Worm (Caenorhabditis elegans) whole organism, young adult: ENCODE measurements around the gene C08F11.1.

Experiments
- B0336.3 ChIP-seq: fragments of 200-800 bp; sonication (Bioruptor generic); IDR thresholded peaks from 2 replicates; pipeline ENCODE4 v1.3.6; 2022; ENCODE audit warnings: missing genetic modification characterization, missing compliant biosample characterization
- C17E4.6 ChIP-seq: fragments of 200-800 bp; sonication (Bioruptor generic); IDR thresholded peaks from 2 replicates; pipeline ENCODE4 v1.3.6; 2022; ENCODE audit warnings: missing genetic modification reagents, missing genetic modification characterization, missing compliant biosample characterization
- D2030.7 ChIP-seq: fragments of 200-800 bp; sonication (Bioruptor generic); IDR thresholded peaks from 2 replicates; pipeline ENCODE4 v1.3.6; 2022; ENCODE audit warnings: missing genetic modification reagents, missing genetic modification characterization, missing compliant biosample characterization
- F33H1.4 ChIP-seq: fragments of 200-800 bp; sonication (Bioruptor generic); IDR thresholded peaks from 2 replicates; pipeline ENCODE4 v1.3.6; 2022; ENCODE audit warnings: missing genetic modification reagents, missing genetic modification characterization, missing compliant biosample characterization
- F37B4.10 ChIP-seq: fragments of 200-800 bp; sonication (Bioruptor generic); IDR thresholded peaks from 2 replicates; pipeline ENCODE4 v1.3.6; 2022; ENCODE audit warnings: missing genetic modification characterization, missing compliant biosample characterization
- Y53F4B.3 ChIP-seq: fragments of 200-800 bp; sonication (Bioruptor generic); IDR thresholded peaks from 2 replicates; pipeline ENCODE4 v1.3.6; 2022; ENCODE audit warnings: missing genetic modification reagents, missing genetic modification characterization, missing compliant biosample characterization
- Y53G8AR.9 ChIP-seq: fragments of 200-800 bp; sonication (Bioruptor generic); conservative IDR thresholded peaks from 2 replicates; pipeline ENCODE4 v1.3.6; 2022; ENCODE audit warnings: missing genetic modification reagents, missing genetic modification characterization, missing compliant biosample characterization
- Y95B8A.8 ChIP-seq: fragments of 200-800 bp; sonication (Bioruptor generic); IDR thresholded peaks from 2 replicates; pipeline ENCODE4 v1.3.6; 2022; ENCODE audit warnings: missing genetic modification reagents, missing genetic modification characterization, missing compliant biosample characterization
- ZK185.1 ChIP-seq: sonication (generic microtip); optimal IDR thresholded peaks from 2 replicates; lab custom pipeline; 2016; ENCODE audit warnings: mild to moderate bottlenecking, missing genetic modification characterization, missing compliant biosample characterization; ENCODE audit not compliant: poor library complexity, severe bottlenecking
- ama-1 ChIP-seq, 3 experiments: fragments of 150-350 bp in 1 of 3; sonication (generic microtip) in 2 of 3; optimal IDR thresholded peaks; 2 replicates each; lab custom pipeline; 2014 to 2018; ENCODE audit warnings: missing biosample characterization in 2 of 3, missing genetic modification characterization in 2 of 3, missing genetic modification reagents in 2 of 3
- athp-1 ChIP-seq: sonication (generic microtip); optimal IDR thresholded peaks from 2 replicates; lab custom pipeline; 2017; ENCODE audit warnings: mild to moderate bottlenecking, missing genetic modification characterization, missing compliant biosample characterization
- attf-3 ChIP-seq: fragments of 200-800 bp; sonication (Bioruptor generic); conservative IDR thresholded peaks from 2 replicates; pipeline ENCODE4 v1.3.6; 2022; ENCODE audit warnings: missing genetic modification reagents, missing genetic modification characterization, missing compliant biosample characterization
- attf-6 ChIP-seq: fragments of 200-800 bp; sonication (Bioruptor generic); IDR thresholded peaks from 2 replicates; pipeline ENCODE4 v1.3.6; 2022; ENCODE audit warnings: missing genetic modification reagents, missing genetic modification characterization, missing compliant biosample characterization
- bed-1 ChIP-seq: fragments of 200-800 bp; sonication (Bioruptor generic); IDR thresholded peaks from 2 replicates; pipeline ENCODE4 v1.3.6; 2022; ENCODE audit warnings: missing genetic modification reagents, missing genetic modification characterization, missing compliant biosample characterization
- cebp-1 ChIP-seq, 2 experiments: fragments of 200-800 bp in 1 of 2; sonication (Bioruptor generic) in 1 of 2; sonication (generic microtip) in 1 of 2; IDR thresholded peaks in 1 of 2; optimal IDR thresholded peaks in 1 of 2; 2 replicates each; pipeline versions ENCODE4 v1.3.6 to Lab custom; 2017 to 2022; ENCODE audit warnings: missing compliant biosample characterization in 2 of 2, missing genetic modification characterization in 2 of 2, mild to moderate bottlenecking in 1 of 2, missing genetic modification reagents in 1 of 2, moderate library complexity in 1 of 2
- ceh-91 ChIP-seq: fragments of 200-800 bp; sonication (Bioruptor generic); IDR thresholded peaks from 2 replicates; pipeline ENCODE4 v1.3.6; 2022; ENCODE audit warnings: missing genetic modification reagents, missing genetic modification characterization, missing compliant biosample characterization
- dox-1 ChIP-seq: fragments of 200-800 bp; sonication (Bioruptor generic); IDR thresholded peaks from 2 replicates; pipeline ENCODE4 v1.3.6; 2022; ENCODE audit warnings: missing genetic modification reagents, missing genetic modification characterization, missing compliant biosample characterization
- dpl-1 ChIP-seq: fragments of 150-350 bp; optimal IDR thresholded peaks from 2 replicates; lab custom pipeline; 2014; ENCODE audit warnings: missing biosample characterization, missing genetic modification reagents, missing genetic modification characterization
- egl-18 ChIP-seq: fragments of 200-800 bp; sonication (Bioruptor generic); IDR thresholded peaks from 2 replicates; pipeline ENCODE4 v1.3.6; 2022; ENCODE audit warnings: missing genetic modification reagents, missing genetic modification characterization, missing compliant biosample characterization
- egrh-3 ChIP-seq: fragments of 200-800 bp; sonication (Bioruptor generic); IDR thresholded peaks from 2 replicates; pipeline ENCODE4 v1.3.6; 2022; ENCODE audit warnings: missing genetic modification reagents, missing genetic modification characterization, missing compliant biosample characterization
- ekl-4 ChIP-seq: fragments of 200-800 bp; sonication (Bioruptor generic); IDR thresholded peaks from 2 replicates; pipeline ENCODE4 v1.3.6; 2022; ENCODE audit warnings: missing genetic modification reagents, missing genetic modification characterization, missing compliant biosample characterization
- hlh-26 ChIP-seq: fragments of 200-800 bp; sonication (Bioruptor generic); conservative IDR thresholded peaks from 2 replicates; pipeline ENCODE4 v1.3.6; 2022; ENCODE audit warnings: missing genetic modification reagents, missing genetic modification characterization, missing compliant biosample characterization
- hmg-1.2 ChIP-seq: fragments of 200-800 bp; sonication (Bioruptor generic); IDR thresholded peaks from 2 replicates; pipeline ENCODE4 v1.3.6; 2022; ENCODE audit warnings: missing genetic modification reagents, missing genetic modification characterization, missing compliant biosample characterization
- hmg-20 ChIP-seq: fragments of 200-800 bp; sonication (Bioruptor generic); IDR thresholded peaks from 2 replicates; pipeline ENCODE4 v1.3.6; 2022; ENCODE audit warnings: missing genetic modification reagents, missing genetic modification characterization, missing compliant biosample characterization
- let-526 ChIP-seq: fragments of 200-800 bp; sonication (Bioruptor generic); IDR thresholded peaks from 2 replicates; pipeline ENCODE4 v1.3.6; 2022; ENCODE audit warnings: missing genetic modification reagents, missing genetic modification characterization, missing compliant biosample characterization
- lin-40 ChIP-seq: sonication (generic microtip); optimal IDR thresholded peaks from 2 replicates; lab custom pipeline; 2016; ENCODE audit warnings: missing genetic modification characterization, mild to moderate bottlenecking, missing compliant biosample characterization, missing genotype, missing genetic modification reagents
- lsl-1 ChIP-seq: fragments of 200-800 bp; sonication (Bioruptor generic); optimal IDR thresholded peaks from 2 replicates; lab custom pipeline; 2018; ENCODE audit warnings: mild to moderate bottlenecking, missing genetic modification characterization, moderate library complexity, missing compliant biosample characterization
- lsy-27 ChIP-seq: sonication (generic microtip); optimal IDR thresholded peaks from 2 replicates; lab custom pipeline; 2017; ENCODE audit warnings: missing genetic modification characterization, mild to moderate bottlenecking, missing compliant biosample characterization, antibody characterized with exemption, missing genotype, borderline replicate concordance; ENCODE audit not compliant: insufficient read depth
- madf-6 ChIP-seq: fragments of 200-800 bp; sonication (Bioruptor generic); IDR thresholded peaks from 2 replicates; pipeline ENCODE4 v1.3.6; 2022; ENCODE audit warnings: missing genetic modification reagents, missing genetic modification characterization, missing compliant biosample characterization
- madf-8 ChIP-seq: fragments of 200-800 bp; sonication (Bioruptor generic); conservative IDR thresholded peaks from 2 replicates; pipeline ENCODE4 v1.3.6; 2022; ENCODE audit warnings: missing genetic modification reagents, missing genetic modification characterization, missing compliant biosample characterization
- mcd-1 ChIP-seq: fragments of 200-800 bp; sonication (Bioruptor generic); IDR thresholded peaks from 2 replicates; pipeline ENCODE4 v1.3.6; 2022; ENCODE audit warnings: missing genetic modification reagents, missing genetic modification characterization, missing compliant biosample characterization
- mel-28 ChIP-seq: sonication (generic microtip); optimal IDR thresholded peaks from 2 replicates; lab custom pipeline; 2016; ENCODE audit warnings: borderline replicate concordance, mild to moderate bottlenecking, missing genetic modification characterization, missing compliant biosample characterization
- mes-4 ChIP-seq: sonication (generic microtip); optimal IDR thresholded peaks from 2 replicates; lab custom pipeline; 2016; ENCODE audit warnings: missing genotype, missing genetic modification characterization, missing compliant biosample characterization
- mxl-1 ChIP-seq: sonication (generic microtip); optimal IDR thresholded peaks from 2 replicates; lab custom pipeline; 2016; ENCODE audit warnings: missing genetic modification characterization, missing compliant biosample characterization
- nhr-27 ChIP-seq: fragments of 200-800 bp; sonication (Bioruptor generic); optimal IDR thresholded peaks from 2 replicates; lab custom pipeline; 2018; ENCODE audit warnings: mild to moderate bottlenecking, missing genetic modification characterization, moderate library complexity, missing compliant biosample characterization
- pha-4 ChIP-seq: fragments of 150-350 bp; sonication (generic microtip); optimal IDR thresholded peaks from 2 replicates; lab custom pipeline; 2014; ENCODE audit warnings: missing biosample characterization, missing genetic modification reagents, missing genetic modification characterization
- snpc-1.1 ChIP-seq: sonication (generic microtip); optimal IDR thresholded peaks from 2 replicates; lab custom pipeline; 2017; ENCODE audit warnings: missing genetic modification characterization, mild to moderate bottlenecking, missing compliant biosample characterization, antibody characterized with exemption, moderate library complexity, missing genotype, missing genetic modification reagents; ENCODE audit not compliant: insufficient read depth
- snpc-4 ChIP-seq, 5 experiments: fragments of 150-350 bp in 1 of 5; sonication (generic microtip) in 4 of 5; optimal IDR thresholded peaks; 2 replicates each; lab custom pipeline; 2014 to 2018; ENCODE audit warnings: missing genetic modification characterization in 5 of 5, missing biosample characterization in 3 of 5, antibody characterized with exemption in 2 of 5, mild to moderate bottlenecking in 2 of 5, missing compliant biosample characterization in 2 of 5, missing genotype in 2 of 5, moderate library complexity in 2 of 5, missing genetic modification reagents in 1 of 5
- unc-130 ChIP-seq: sonication (generic microtip); optimal IDR thresholded peaks from 2 replicates; lab custom pipeline; 2016; ENCODE audit warnings: missing genetic modification reagents, missing genetic modification characterization, missing compliant biosample characterization
- ztf-6 ChIP-seq: fragments of 200-800 bp; sonication (Bioruptor generic); IDR thresholded peaks from 2 replicates; pipeline ENCODE4 v1.3.6; 2022; ENCODE audit warnings: missing genetic modification reagents, missing genetic modification characterization, missing compliant biosample characterization

The C08F11.1 gene

ce11 chrIV:13584646-13585045 is 39.0 kb upstream of the C08F11.1 start, which contains the start of gene sru-11:
Gene sru-11 (plus strand): TSS chrIV:13584946.
- no peak for TF ChIP-seq mes-4 (tag; lab: Kevin White, UChicago)
- no peak for TF ChIP-seq cebp-1 (GFP tag; IDR thresholded peaks at IDR 0.05; lab: Robert Waterston, UW)
- no peak for TF ChIP-seq cebp-1 (tag; optimal IDR thresholded peaks at IDR 0.05; lab: Kevin White, UChicago)
- no peak for TF ChIP-seq F37B4.10 (GFP tag; lab: Robert Waterston, UW)
- TF ChIP-seq ama-1 (optimal IDR thresholded peaks at IDR 0.05; lab: Kevin White, UChicago), result no peak
- TF ChIP-seq ama-1 (GFP tag; optimal IDR thresholded peaks at IDR 0.05; lab: Kevin White, UChicago), result no peak
- TF ChIP-seq mcd-1, result no peak
- no peak for TF ChIP-seq athp-1
- no peak for TF ChIP-seq hlh-26
- no peak for TF ChIP-seq ekl-4 (GFP tag; lab: Robert Waterston, UW)
- TF ChIP-seq D2030.7 (GFP tag; lab: Robert Waterston, UW), result no peak
- TF ChIP-seq madf-8 (GFP tag; lab: Robert Waterston, UW), result no peak
- TF ChIP-seq nhr-27 (tag; lab: Kevin White, UChicago), result no peak
- TF ChIP-seq egl-18 (GFP tag; lab: Robert Waterston, UW), result no peak
- TF ChIP-seq, all 124 proteins: peak for 0

DNA sequence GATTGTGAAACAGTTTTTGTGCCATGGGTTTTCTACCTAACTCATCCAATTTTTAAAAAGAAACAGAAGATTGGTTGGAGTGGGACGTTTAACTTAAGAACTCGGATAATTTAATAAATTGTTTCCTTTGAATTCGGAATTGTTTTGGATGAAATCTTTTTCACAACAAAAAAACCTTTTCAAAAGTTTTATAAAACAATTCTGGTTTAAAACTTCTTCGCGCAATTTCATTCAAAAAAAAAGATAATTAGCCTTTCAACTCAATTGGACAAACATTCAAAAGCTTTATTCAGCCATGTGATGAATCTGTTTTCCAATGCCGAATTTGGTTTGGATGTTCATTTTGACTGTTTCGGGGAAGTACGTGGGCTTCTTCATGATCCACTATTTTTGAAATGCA is 36.5 kb upstream of the C08F11.1 start, which contains the start of gene Y45F10B.12:
Gene Y45F10B.12 (plus strand): TSS at position 301 of the 400 bp plus-strand sequence.
- TF ChIP-seq attf-6 (no peak), mel-28 (tag; lab: Kevin White, UChicago) (no peak), lin-40 (tag; lab: Kevin White, UChicago) (no peak), Y95B8A.8 (GFP tag; lab: Robert Waterston, UW) (no peak), let-526 (GFP tag; lab: Robert Waterston, UW) (no peak), B0336.3 (no peak), madf-6 (GFP tag; lab: Robert Waterston, UW) (no peak)

DNA sequence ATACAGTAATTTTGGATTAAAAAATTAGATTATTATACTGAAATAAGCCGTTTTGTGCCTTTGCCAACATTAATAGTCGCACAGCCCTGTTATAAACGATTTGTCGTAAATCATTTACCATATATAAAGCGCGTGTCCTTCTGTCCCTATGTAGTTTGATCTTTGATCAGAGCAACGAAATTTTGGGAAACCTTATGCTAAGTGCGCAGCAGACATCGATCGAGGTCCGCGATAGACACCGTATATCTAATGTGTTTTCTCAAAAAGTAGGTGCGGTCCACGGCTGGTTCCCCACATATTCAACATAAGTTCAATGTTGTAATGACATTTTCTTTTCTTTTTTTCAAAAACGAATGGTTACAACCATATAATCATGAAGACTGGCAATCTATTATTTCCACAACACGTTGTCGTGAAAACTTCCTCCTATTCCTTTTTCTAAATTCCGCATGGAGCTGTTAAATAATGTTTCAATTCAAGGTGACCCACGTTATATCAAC is 35.0 kb upstream of the C08F11.1 start, which contains the start of gene sru-9:
Gene sru-9 (plus strand): TSS at position 450 of the 500 bp plus-strand sequence.
- peak; percentile 25 for TF ChIP-seq snpc-1.1
- peak; percentile 39 for TF ChIP-seq snpc-4 (GFP tag; optimal IDR thresholded peaks at IDR 0.05; lab: Kevin White, UChicago)
- peak in 3 of 4 experiments; percentile 35 to 90 (median 78) for TF ChIP-seq snpc-4 (tag; optimal IDR thresholded peaks at IDR 0.05; lab: Kevin White, UChicago)
- peak; percentile 65 for TF ChIP-seq hmg-1.2 (GFP tag; lab: Robert Waterston, UW)
- TF ChIP-seq attf-6, result peak; percentile 82
- TF ChIP-seq, all 124 proteins: peak for 4; not testable (repeated sequence) for 120

DNA sequence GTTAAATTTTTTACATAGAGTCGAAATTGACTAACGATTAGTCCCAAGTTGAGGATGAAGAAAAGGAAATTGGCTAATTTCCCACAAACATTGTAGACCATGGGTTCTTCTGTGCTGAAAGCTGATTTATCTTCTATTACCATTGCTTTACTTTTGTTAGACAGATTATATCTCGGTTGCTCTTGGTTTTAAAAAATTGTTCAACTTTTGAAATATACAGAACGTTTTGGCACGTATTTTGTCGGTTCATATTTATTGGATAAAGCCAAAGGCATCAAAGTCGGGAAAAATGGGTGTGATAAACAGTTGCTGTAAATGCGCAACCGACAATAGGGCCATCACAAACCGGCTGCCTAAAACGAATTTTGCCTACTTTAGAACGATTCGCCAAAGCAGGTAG is 32.0 kb upstream of the C08F11.1 start, which contains the start of gene tsp-5:
Gene tsp-5 (minus strand): TSS at position 101 of the 400 bp plus-strand sequence.
- TF ChIP-seq attf-3 (GFP tag; lab: Robert Waterston, UW) (no peak), egrh-3 (GFP tag; lab: Robert Waterston, UW) (no peak), unc-130 (GFP tag; lab: Kevin White, UChicago) (no peak), ztf-6 (no peak), Y53F4B.3 (GFP tag; lab: Robert Waterston, UW) (no peak), C17E4.6 (GFP tag; lab: Robert Waterston, UW) (no peak)

ce11 chrIV:13593351-13593750 is 30.3 kb upstream of the C08F11.1 start, which contains the start of gene Y45F10B.3:
Gene Y45F10B.3 (plus strand): TSS chrIV:13593651.
- no peak for TF ChIP-seq mxl-1 (tag; lab: Kevin White, UChicago)
- TF ChIP-seq hmg-20 (GFP tag; lab: Robert Waterston, UW), result no peak
- no peak for TF ChIP-seq lsy-27 (tag; lab: Kevin White, UChicago)
- no peak for TF ChIP-seq hmg-1.2 (GFP tag; lab: Robert Waterston, UW)
- no peak for TF ChIP-seq ceh-91 (GFP tag; lab: Robert Waterston, UW)
- no peak for TF ChIP-seq bed-1 (GFP tag; lab: Robert Waterston, UW)
- no peak for TF ChIP-seq attf-3 (GFP tag; lab: Robert Waterston, UW)
- TF ChIP-seq lsl-1 (GFP tag; lab: Kevin White, UChicago), result no peak
- TF ChIP-seq dpl-1, result no peak
- TF ChIP-seq ZK185.1, result no peak
- TF ChIP-seq dox-1 (GFP tag; lab: Robert Waterston, UW), result no peak
- no peak for TF ChIP-seq pha-4 (tag; lab: Kevin White, UChicago)
- no peak for TF ChIP-seq attf-6
- no peak for TF ChIP-seq F33H1.4 (GFP tag; lab: Robert Waterston, UW)
- TF ChIP-seq Y53G8AR.9 (GFP tag; lab: Robert Waterston, UW), result no peak
